Worm (Caenorhabditis elegans) whole organism, young adult: ENCODE results near the gene cyb-1.

Experiments
- B0019.2 ChIP-seq: fragments of 200-800 bp; sonication (Bioruptor generic); conservative IDR thresholded peaks from 2 replicates; pipeline ENCODE4 v1.3.6; 2022; ENCODE audit warnings: missing genetic modification reagents, missing genetic modification characterization, missing compliant biosample characterization
- B0035.1 ChIP-seq: sonication (generic microtip); optimal IDR thresholded peaks from 2 replicates; lab custom pipeline; 2016; ENCODE audit warnings: missing genetic modification characterization, mild to moderate bottlenecking, missing compliant biosample characterization, missing genotype, missing genetic modification reagents
- D2030.7 ChIP-seq: fragments of 200-800 bp; sonication (Bioruptor generic); IDR thresholded peaks from 2 replicates; pipeline ENCODE4 v1.3.6; 2022; ENCODE audit warnings: missing genetic modification reagents, missing genetic modification characterization, missing compliant biosample characterization
- F23B12.7 ChIP-seq: sonication (generic microtip); optimal IDR thresholded peaks from 2 replicates; lab custom pipeline; 2017; ENCODE audit warnings: missing genetic modification characterization, mild to moderate bottlenecking, missing compliant biosample characterization, antibody characterized with exemption, moderate library complexity; ENCODE audit not compliant: insufficient read depth
- F52B5.7 ChIP-seq: sonication (generic microtip); optimal IDR thresholded peaks from 2 replicates; lab custom pipeline; 2016; ENCODE audit warnings: mild to moderate bottlenecking, missing genetic modification characterization, missing compliant biosample characterization
- F57A8.1 ChIP-seq: fragments of 200-800 bp; sonication (Bioruptor generic); optimal IDR thresholded peaks from 2 replicates; lab custom pipeline; 2018; ENCODE audit warnings: mild to moderate bottlenecking, missing genetic modification characterization, moderate library complexity, missing compliant biosample characterization
- T07F8.4 ChIP-seq: sonication (generic microtip); optimal IDR thresholded peaks from 2 replicates; lab custom pipeline; 2016; ENCODE audit warnings: mild to moderate bottlenecking, missing genetic modification characterization, moderate library complexity, missing compliant biosample characterization
- Y95B8A.8 ChIP-seq: fragments of 200-800 bp; sonication (Bioruptor generic); IDR thresholded peaks from 2 replicates; pipeline ENCODE4 v1.3.6; 2022; ENCODE audit warnings: missing genetic modification reagents, missing genetic modification characterization, missing compliant biosample characterization
- ZK185.1 ChIP-seq: sonication (generic microtip); optimal IDR thresholded peaks from 2 replicates; lab custom pipeline; 2016; ENCODE audit warnings: mild to moderate bottlenecking, missing genetic modification characterization, missing compliant biosample characterization; ENCODE audit not compliant: poor library complexity, severe bottlenecking
- ama-1 ChIP-seq, 3 experiments: fragments of 150-350 bp in 1 of 3; sonication (generic microtip) in 2 of 3; optimal IDR thresholded peaks; 2 replicates each; lab custom pipeline; 2014 to 2018; ENCODE audit warnings: missing biosample characterization in 2 of 3, missing genetic modification characterization in 2 of 3, missing genetic modification reagents in 2 of 3
- aptf-2 ChIP-seq: fragments of 200-800 bp; sonication (Bioruptor generic); conservative IDR thresholded peaks from 2 replicates; pipeline ENCODE4 v1.3.6; 2022; ENCODE audit warnings: missing genetic modification reagents, missing genetic modification characterization, missing compliant biosample characterization
- attf-6 ChIP-seq: fragments of 200-800 bp; sonication (Bioruptor generic); IDR thresholded peaks from 2 replicates; pipeline ENCODE4 v1.3.6; 2022; ENCODE audit warnings: missing genetic modification reagents, missing genetic modification characterization, missing compliant biosample characterization
- bed-1 ChIP-seq: fragments of 200-800 bp; sonication (Bioruptor generic); IDR thresholded peaks from 2 replicates; pipeline ENCODE4 v1.3.6; 2022; ENCODE audit warnings: missing genetic modification reagents, missing genetic modification characterization, missing compliant biosample characterization
- ceh-27 ChIP-seq: fragments of 200-800 bp; sonication (Bioruptor generic); optimal IDR thresholded peaks from 2 replicates; lab custom pipeline; 2018; ENCODE audit warnings: mild to moderate bottlenecking, missing genetic modification characterization, moderate library complexity, missing compliant biosample characterization
- ceh-79 ChIP-seq: sonication (generic microtip); optimal IDR thresholded peaks from 2 replicates; lab custom pipeline; 2017; ENCODE audit warnings: mild to moderate bottlenecking, missing genetic modification characterization, missing compliant biosample characterization
- egl-44 ChIP-seq: fragments of 200-800 bp; sonication (Bioruptor generic); IDR thresholded peaks from 2 replicates; pipeline ENCODE4 v1.3.6; 2022; ENCODE audit warnings: missing genetic modification reagents, missing genetic modification characterization, missing compliant biosample characterization
- gei-17 ChIP-seq: fragments of 200-800 bp; sonication (Bioruptor generic); optimal IDR thresholded peaks from 2 replicates; lab custom pipeline; 2018; ENCODE audit warnings: mild to moderate bottlenecking, missing genetic modification characterization, missing compliant biosample characterization
- hmg-1.2 ChIP-seq: fragments of 200-800 bp; sonication (Bioruptor generic); IDR thresholded peaks from 2 replicates; pipeline ENCODE4 v1.3.6; 2022; ENCODE audit warnings: missing genetic modification reagents, missing genetic modification characterization, missing compliant biosample characterization
- lin-26 ChIP-seq: fragments of 200-800 bp; sonication (Bioruptor generic); IDR thresholded peaks from 2 replicates; pipeline ENCODE4 v1.3.6; 2022; ENCODE audit warnings: missing genetic modification reagents, missing genetic modification characterization, missing compliant biosample characterization
- lin-35 ChIP-seq, 3 experiments: fragments of 150-350 bp in 2 of 3; sonication (generic microtip) in 1 of 3; optimal IDR thresholded peaks; 2 replicates each; lab custom pipeline; 2014 to 2018; ENCODE audit warnings: missing biosample characterization in 3 of 3, missing genetic modification characterization in 3 of 3, missing genetic modification reagents in 3 of 3
- lir-1 ChIP-seq: fragments of 200-800 bp; sonication (Bioruptor generic); conservative IDR thresholded peaks from 2 replicates; pipeline ENCODE4 v1.3.6; 2022; ENCODE audit warnings: missing genetic modification reagents, missing genetic modification characterization, missing compliant biosample characterization
- lsl-1 ChIP-seq: fragments of 200-800 bp; sonication (Bioruptor generic); optimal IDR thresholded peaks from 2 replicates; lab custom pipeline; 2018; ENCODE audit warnings: mild to moderate bottlenecking, missing genetic modification characterization, moderate library complexity, missing compliant biosample characterization
- madf-10 ChIP-seq: sonication (generic microtip); optimal IDR thresholded peaks from 2 replicates; lab custom pipeline; 2016; ENCODE audit warnings: mild to moderate bottlenecking, missing genetic modification characterization, missing compliant biosample characterization
- madf-6 ChIP-seq: fragments of 200-800 bp; sonication (Bioruptor generic); IDR thresholded peaks from 2 replicates; pipeline ENCODE4 v1.3.6; 2022; ENCODE audit warnings: missing genetic modification reagents, missing genetic modification characterization, missing compliant biosample characterization
- madf-8 ChIP-seq: fragments of 200-800 bp; sonication (Bioruptor generic); conservative IDR thresholded peaks from 2 replicates; pipeline ENCODE4 v1.3.6; 2022; ENCODE audit warnings: missing genetic modification reagents, missing genetic modification characterization, missing compliant biosample characterization
- mcd-1 ChIP-seq: fragments of 200-800 bp; sonication (Bioruptor generic); IDR thresholded peaks from 2 replicates; pipeline ENCODE4 v1.3.6; 2022; ENCODE audit warnings: missing genetic modification reagents, missing genetic modification characterization, missing compliant biosample characterization
- mes-4 ChIP-seq: sonication (generic microtip); optimal IDR thresholded peaks from 2 replicates; lab custom pipeline; 2016; ENCODE audit warnings: missing genotype, missing genetic modification characterization, missing compliant biosample characterization
- nfyb-1 ChIP-seq: fragments of 200-800 bp; sonication (Bioruptor generic); IDR thresholded peaks from 2 replicates; pipeline ENCODE4 v1.3.6; 2022; ENCODE audit warnings: missing genetic modification reagents, missing genetic modification characterization, missing compliant biosample characterization
- nhr-90 ChIP-seq: sonication (generic microtip); optimal IDR thresholded peaks from 2 replicates; lab custom pipeline; 2016; ENCODE audit warnings: missing genotype, mild to moderate bottlenecking, missing genetic modification characterization, missing compliant biosample characterization
- snpc-1.1 ChIP-seq: sonication (generic microtip); optimal IDR thresholded peaks from 2 replicates; lab custom pipeline; 2017; ENCODE audit warnings: missing genetic modification characterization, mild to moderate bottlenecking, missing compliant biosample characterization, antibody characterized with exemption, moderate library complexity, missing genotype, missing genetic modification reagents; ENCODE audit not compliant: insufficient read depth
- snpc-4 ChIP-seq, 5 experiments: fragments of 150-350 bp in 1 of 5; sonication (generic microtip) in 4 of 5; optimal IDR thresholded peaks; 2 replicates each; lab custom pipeline; 2014 to 2018; ENCODE audit warnings: missing genetic modification characterization in 5 of 5, missing biosample characterization in 3 of 5, antibody characterized with exemption in 2 of 5, mild to moderate bottlenecking in 2 of 5, missing compliant biosample characterization in 2 of 5, missing genotype in 2 of 5, moderate library complexity in 2 of 5, missing genetic modification reagents in 1 of 5
- tbp1 ChIP-seq: fragments of 200-800 bp; sonication (Bioruptor generic); optimal IDR thresholded peaks from 2 replicates; lab custom pipeline; 2018; ENCODE audit warnings: mild to moderate bottlenecking, missing genetic modification characterization, missing compliant biosample characterization
- tlf-1 ChIP-seq: fragments of 200-800 bp; sonication (Bioruptor generic); optimal IDR thresholded peaks from 2 replicates; lab custom pipeline; 2018; ENCODE audit warnings: mild to moderate bottlenecking, missing genetic modification characterization, missing compliant biosample characterization
- xnd-1 ChIP-seq: sonication (generic microtip); optimal IDR thresholded peaks from 2 replicates; lab custom pipeline; 2016; ENCODE audit warnings: missing genotype, missing genetic modification reagents, missing genetic modification characterization, missing compliant biosample characterization
- zfh-2 ChIP-seq: fragments of 200-800 bp; sonication (Bioruptor generic); conservative IDR thresholded peaks from 2 replicates; pipeline ENCODE4 v1.3.6; 2022; ENCODE audit warnings: missing genetic modification reagents, missing genetic modification characterization, missing compliant biosample characterization
- ztf-28 ChIP-seq: fragments of 200-800 bp; sonication (Bioruptor generic); IDR thresholded peaks from 2 replicates; pipeline ENCODE4 v1.3.6; 2022; ENCODE audit warnings: missing genetic modification reagents, missing genetic modification characterization, missing compliant biosample characterization

cyb-1 gene

DNA sequence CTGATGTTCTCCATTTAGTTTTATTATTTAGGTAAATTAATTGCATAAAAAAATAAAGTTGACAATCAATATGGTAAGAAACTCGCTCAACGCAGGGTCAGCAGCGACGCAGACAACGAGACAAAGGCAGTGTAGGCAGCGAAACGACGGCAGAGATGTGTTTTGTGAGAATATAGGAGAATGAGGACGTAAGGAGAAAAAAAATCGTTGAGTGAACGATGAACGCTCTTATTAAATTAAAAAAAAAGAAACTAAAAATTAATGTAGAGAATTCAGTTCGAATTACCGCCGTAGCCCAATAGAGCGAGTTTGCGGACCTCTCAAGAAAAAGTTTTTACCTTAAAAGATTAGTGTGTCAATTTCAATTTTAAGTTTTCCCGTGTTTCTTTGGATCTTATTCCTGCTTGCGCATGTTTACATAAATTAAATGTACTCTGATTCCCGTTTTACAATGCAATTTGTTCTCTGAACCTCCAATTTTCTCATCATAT lies 33.2 kb downstream of the cyb-1 start, which contains the start of gene T25B9.8:
Gene T25B9.8, minus strand, starts transcription at position 51 of the 491 bp plus-strand sequence.
- TF ChIP-seq F23B12.7 (tag; lab: Kevin White, UChicago) (no peak), madf-6 (GFP tag; lab: Robert Waterston, UW) (no peak), hmg-1.2 (GFP tag; lab: Robert Waterston, UW) (peak; percentile 65; the same call in 1 of the 2 replicates)

DNA sequence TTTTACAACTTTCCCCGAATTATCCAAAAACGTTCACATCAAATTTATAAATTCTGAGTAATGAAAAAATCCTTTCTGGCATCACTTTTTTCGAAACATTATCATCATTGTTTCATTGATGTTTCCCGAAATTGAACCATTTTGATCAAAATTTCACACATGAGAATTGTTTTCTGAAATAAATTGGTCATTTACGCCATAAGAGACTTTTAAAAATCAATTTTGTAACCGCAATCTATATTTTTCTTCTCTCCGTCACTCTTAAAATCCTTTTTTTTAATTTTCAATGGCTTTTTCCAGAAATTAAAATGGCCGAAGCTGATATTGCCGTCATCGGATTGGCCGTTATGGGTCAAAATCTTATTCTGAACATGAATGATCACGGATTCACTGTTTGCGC lies 34.3 kb downstream of the cyb-1 start, which contains the start of gene T25B9.9:
Gene T25B9.9, plus strand, starts transcription at position 301 of the 400 bp plus-strand sequence.
- TF ChIP-seq B0035.1 (tag; lab: Kevin White, UChicago) = no peak
- TF ChIP-seq, all 124 proteins: peak for 0

DNA sequence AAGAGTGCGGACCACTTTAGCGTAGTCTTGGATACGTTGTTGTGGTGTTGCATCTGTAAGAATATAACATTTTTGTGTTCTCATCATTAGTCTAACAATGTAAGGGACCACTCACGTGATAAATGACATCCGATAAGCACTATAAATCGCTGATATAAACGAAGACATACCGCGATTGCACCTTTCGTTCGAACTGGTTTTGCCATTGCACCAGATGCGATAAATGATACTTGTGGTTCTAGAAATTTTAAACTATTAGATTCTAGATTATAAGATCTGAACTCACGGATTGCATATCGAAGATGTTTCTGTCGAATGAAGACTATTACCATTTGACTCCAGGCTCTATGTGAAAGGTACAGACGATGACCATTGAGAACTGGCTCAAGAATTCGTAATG lies 36.3 kb downstream of the cyb-1 start:
- no peak for TF ChIP-seq lin-35 (GFP tag; optimal IDR thresholded peaks at IDR 0.05; lab: Kevin White, UChicago)
- no peak for TF ChIP-seq ceh-27
- no peak for TF ChIP-seq mes-4 (tag; lab: Kevin White, UChicago)
- no peak for TF ChIP-seq nfyb-1 (GFP tag; lab: Robert Waterston, UW)
- TF ChIP-seq snpc-1.1 (tag; lab: Kevin White, UChicago) = no peak
- no peak for TF ChIP-seq egl-44
- no peak for TF ChIP-seq nhr-90 (tag; lab: Kevin White, UChicago)
- TF ChIP-seq lir-1 (GFP tag; lab: Robert Waterston, UW) = no peak
- TF ChIP-seq lsl-1 (GFP tag; lab: Kevin White, UChicago) = no peak
- no peak for TF ChIP-seq madf-8 (GFP tag; lab: Robert Waterston, UW)

DNA sequence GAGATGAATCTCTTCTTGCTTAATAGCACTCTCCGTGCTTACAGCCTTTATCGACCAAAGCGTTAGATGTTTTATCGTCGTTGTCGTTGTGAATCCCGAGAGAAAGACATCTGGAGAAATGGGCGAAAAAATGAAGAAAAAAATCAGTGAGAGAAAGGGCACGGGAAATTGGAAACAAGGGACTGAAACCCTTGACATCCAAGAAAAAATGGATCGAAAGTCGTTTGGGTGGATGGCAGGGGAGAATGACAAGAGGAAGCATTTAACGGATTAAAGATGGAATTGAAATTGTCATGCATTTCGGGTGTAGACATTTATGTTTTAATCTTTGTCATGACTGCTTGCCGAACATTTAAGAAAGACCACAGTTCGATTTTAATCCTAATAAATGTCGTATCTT lies 38.8 kb downstream of the cyb-1 start, which contains the start of gene inpp-1:
Gene inpp-1, minus strand, starts transcription at position 101 of the 400 bp plus-strand sequence.
- TF ChIP-seq ceh-79 (tag; lab: Kevin White, UChicago) = no peak
- TF ChIP-seq ama-1 (optimal IDR thresholded peaks at IDR 0.05; lab: Kevin White, UChicago) = no peak
- TF ChIP-seq ama-1 (GFP tag; optimal IDR thresholded peaks at IDR 0.05; lab: Kevin White, UChicago) = no peak
- no peak for TF ChIP-seq xnd-1 (tag; lab: Kevin White, UChicago)
- TF ChIP-seq D2030.7 (GFP tag; lab: Robert Waterston, UW) = no peak
- no peak for TF ChIP-seq tbp1
- no peak for TF ChIP-seq mcd-1
- TF ChIP-seq aptf-2 (GFP tag; lab: Robert Waterston, UW) = no peak

DNA sequence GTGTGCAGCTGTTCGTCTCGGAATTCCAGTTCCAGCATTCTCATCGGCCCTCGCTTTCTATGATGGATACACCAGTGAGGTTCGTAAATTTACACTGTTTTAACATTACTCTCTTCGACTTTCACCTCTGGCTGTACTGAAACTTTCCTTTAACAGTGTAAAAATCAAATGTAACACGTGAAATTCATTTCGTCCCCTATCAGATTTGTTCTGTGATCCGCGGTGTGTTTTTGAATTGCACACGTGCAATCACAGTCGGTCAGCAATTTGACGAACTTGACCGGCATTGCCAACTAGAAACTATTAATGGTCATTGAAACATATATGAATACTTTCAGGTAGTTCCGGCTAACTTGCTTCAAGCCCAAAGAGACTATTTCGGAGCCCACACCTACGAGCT lies 42.1 kb downstream of the cyb-1 start:
- TF ChIP-seq ZK185.1 (tag; lab: Kevin White, UChicago) (no peak), madf-10 (no peak), F57A8.1 (peak; percentile 27), madf-6 (GFP tag; lab: Robert Waterston, UW) (peak; percentile 10; the same call in 1 of the 2 replicates), attf-6 (GFP tag; lab: Robert Waterston, UW) (no peak), lin-26 (GFP tag; lab: Robert Waterston, UW) (no peak)
- TF ChIP-seq, all 124 proteins: peak for 2

DNA sequence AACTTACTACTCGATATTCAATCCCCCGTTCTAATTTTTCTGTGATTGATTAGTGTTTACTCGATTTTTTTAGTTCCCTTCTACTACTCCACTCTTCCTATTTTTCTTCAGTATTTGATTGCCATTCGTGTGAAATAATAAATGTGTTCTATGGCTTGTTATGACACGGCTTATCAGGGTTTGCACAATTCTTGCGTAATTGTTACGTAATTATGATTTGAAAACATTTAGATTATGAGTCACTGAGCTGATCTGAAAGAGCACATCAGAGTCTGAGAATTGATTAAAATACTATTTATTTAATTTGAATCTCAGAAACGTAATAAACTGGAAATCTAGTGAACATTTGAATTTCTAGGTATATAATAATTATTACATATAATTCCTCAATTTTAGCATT lies 42.6 kb downstream of the cyb-1 start:
- no peak for TF ChIP-seq gei-17
- TF ChIP-seq bed-1 (GFP tag; lab: Robert Waterston, UW) = no peak
- no peak for TF ChIP-seq ama-1 (optimal IDR thresholded peaks at IDR 0.05; lab: Kevin White, UChicago)
- no peak for TF ChIP-seq ama-1 (GFP tag; optimal IDR thresholded peaks at IDR 0.05; lab: Kevin White, UChicago)
- no peak for TF ChIP-seq B0019.2 (GFP tag; lab: Robert Waterston, UW)
- no peak for TF ChIP-seq snpc-4 (GFP tag; optimal IDR thresholded peaks at IDR 0.05; lab: Kevin White, UChicago)
- TF ChIP-seq snpc-4 (tag; optimal IDR thresholded peaks at IDR 0.05; lab: Kevin White, UChicago) = no peak
- no peak for TF ChIP-seq zfh-2 (GFP tag; lab: Robert Waterston, UW)
- no peak for TF ChIP-seq F52B5.7 (tag; lab: Kevin White, UChicago)
- no peak for TF ChIP-seq ztf-28 (GFP tag; lab: Robert Waterston, UW)
- no peak for TF ChIP-seq T07F8.4 (tag; lab: Kevin White, UChicago)
- no peak for TF ChIP-seq ceh-79 (tag; lab: Kevin White, UChicago)
- TF ChIP-seq tlf-1 (GFP tag; lab: Kevin White, UChicago) = no peak
- no peak for TF ChIP-seq Y95B8A.8 (GFP tag; lab: Robert Waterston, UW)
